Fruit fly (Drosophila melanogaster) whole organism, embryonic: ENCODE results near the gene CG42404.

Source experiments
- B-H1 ChIP-seq: fragments of 200-800 bp; sonication (Bioruptor generic); IDR thresholded peaks from 3 replicates; pipeline ENCODE4 v1.3.6; 2022; ENCODE audit warnings: missing biosample characterization, missing genetic modification characterization
- BEAF-32 ChIP-seq: fragments of 200-800 bp; sonication (Bioruptor generic); optimal IDR thresholded peaks from 3 replicates; lab custom pipeline; 2017; ENCODE audit warnings: missing biosample characterization, missing genetic modification characterization, mild to moderate bottlenecking, moderate library complexity, missing genetic modification reagents
- CG10267 ChIP-seq: fragments of 200-800 bp; sonication (Bioruptor generic); optimal IDR thresholded peaks from 2 replicates; lab custom pipeline; 2018; ENCODE audit warnings: missing biosample characterization, mild to moderate bottlenecking, missing genetic modification characterization, moderate library complexity
- CG10543 ChIP-seq: fragments of 200-800 bp; sonication (Bioruptor generic); optimal IDR thresholded peaks from 3 replicates; lab custom pipeline; 2017; ENCODE audit warnings: missing biosample characterization, mild to moderate bottlenecking, missing genetic modification characterization, moderate library complexity
- CG12659 ChIP-seq: fragments of 200-800 bp; sonication (Bioruptor generic); optimal IDR thresholded peaks from 3 replicates; lab custom pipeline; 2017; ENCODE audit warnings: mild to moderate bottlenecking, missing biosample characterization, missing genetic modification reagents, missing genetic modification characterization
- CG13287 ChIP-seq: fragments of 200-800 bp; sonication (Bioruptor generic); IDR thresholded peaks from 2 replicates; pipeline ENCODE4 v1.3.6; 2022; ENCODE audit warnings: missing biosample characterization, missing genetic modification characterization; ENCODE audit not compliant: partially characterized antibody
- CG13624 ChIP-seq: fragments of 200-800 bp; sonication (Bioruptor generic); optimal IDR thresholded peaks from 2 replicates; lab custom pipeline; 2016; ENCODE audit warnings: missing biosample characterization, missing genetic modification characterization
- CG15514 ChIP-seq: fragments of 200-800 bp; sonication (Bioruptor generic); optimal IDR thresholded peaks from 3 replicates; lab custom pipeline; 2017; ENCODE audit warnings: missing biosample characterization, missing genetic modification characterization, mild to moderate bottlenecking, moderate library complexity, missing genetic modification reagents
- CG17186 ChIP-seq: fragments of 200-800 bp; sonication (Bioruptor generic); optimal IDR thresholded peaks from 3 replicates; lab custom pipeline; 2017; ENCODE audit warnings: missing biosample characterization, missing genetic modification reagents, missing genetic modification characterization
- CG32772 ChIP-seq: fragments of 200-800 bp; sonication (Bioruptor generic); IDR thresholded peaks from 2 replicates; pipeline ENCODE4 v1.3.6; 2022; ENCODE audit warnings: missing biosample characterization, missing genetic modification characterization
- CG3281 ChIP-seq: fragments of 200-800 bp; sonication (Bioruptor generic); optimal IDR thresholded peaks from 3 replicates; lab custom pipeline; 2017; ENCODE audit warnings: missing biosample characterization, mild to moderate bottlenecking, missing genetic modification characterization
- CG42726 ChIP-seq: fragments of 200-800 bp; sonication (Bioruptor generic); IDR thresholded peaks from 2 replicates; pipeline ENCODE4 v1.3.6; 2022; ENCODE audit warnings: missing biosample characterization, missing genetic modification characterization; ENCODE audit not compliant: partially characterized antibody
- CG6791 ChIP-seq: fragments of 200-800 bp; sonication (Bioruptor generic); IDR thresholded peaks from 3 replicates; pipeline ENCODE4 v1.3.6; 2022; ENCODE audit warnings: missing biosample characterization, missing genetic modification characterization; ENCODE audit not compliant: partially characterized antibody
- CG7271 ChIP-seq: fragments of 200-800 bp; sonication (Bioruptor generic); optimal IDR thresholded peaks from 2 replicates; lab custom pipeline; 2018; ENCODE audit warnings: missing biosample characterization, mild to moderate bottlenecking, missing genetic modification characterization, moderate library complexity
- CG8388 ChIP-seq: fragments of 200-800 bp; sonication (Bioruptor generic); optimal IDR thresholded peaks from 2 replicates; lab custom pipeline; 2019; ENCODE audit warnings: missing biosample characterization, mild to moderate bottlenecking, missing genetic modification characterization, moderate library complexity
- CoRest ChIP-seq: fragments of 200-800 bp; sonication (Bioruptor generic); optimal IDR thresholded peaks from 3 replicates; lab custom pipeline; 2018; ENCODE audit warnings: missing biosample characterization, mild to moderate bottlenecking, missing genetic modification characterization, moderate library complexity
- Dad ChIP-seq: fragments of 200-800 bp; sonication (Bioruptor generic); optimal IDR thresholded peaks from 3 replicates; lab custom pipeline; 2016; ENCODE audit warnings: missing biosample characterization, missing genetic modification characterization
- Dref ChIP-seq: fragments of 200-800 bp; sonication (Bioruptor generic); IDR thresholded peaks from 2 replicates; pipeline ENCODE4 v1.3.6; 2022; ENCODE audit warnings: missing biosample characterization, missing genetic modification characterization
- E2f2 ChIP-seq: fragments of 200-800 bp; sonication (Bioruptor generic); IDR thresholded peaks from 2 replicates; pipeline ENCODE4 v1.3.6; 2022; ENCODE audit warnings: missing biosample characterization, missing genetic modification characterization
- H15 ChIP-seq: fragments of 200-800 bp; sonication (Bioruptor generic); IDR thresholded peaks from 3 replicates; pipeline ENCODE4 v1.3.6; 2022; ENCODE audit warnings: missing biosample characterization, missing genetic modification characterization
- HLH4C ChIP-seq: fragments of 200-800 bp; sonication (Bioruptor generic); IDR thresholded peaks from 3 replicates; pipeline ENCODE4 v1.3.6; 2022; ENCODE audit warnings: missing biosample characterization, missing genetic modification characterization; ENCODE audit not compliant: partially characterized antibody
- Hmx ChIP-seq: fragments of 200-800 bp; sonication (Bioruptor generic); optimal IDR thresholded peaks from 2 replicates; lab custom pipeline; 2016; ENCODE audit warnings: missing biosample characterization, missing genetic modification characterization
- Lim3 ChIP-seq: fragments of 200-800 bp; sonication (Bioruptor generic); IDR thresholded peaks from 2 replicates; pipeline ENCODE4 v1.3.6; 2022; ENCODE audit warnings: missing biosample characterization, missing genetic modification characterization
- Med ChIP-seq: fragments of 200-800 bp; sonication (Bioruptor generic); peaks from one replicate; lab custom pipeline; 2016; ENCODE audit warnings: missing biosample characterization, missing genetic modification characterization, mild to moderate bottlenecking, inconsistent platforms, moderate library complexity
- NK7.1 ChIP-seq: fragments of 200-800 bp; sonication (Bioruptor generic); optimal IDR thresholded peaks from 3 replicates; lab custom pipeline; 2016; ENCODE audit warnings: missing biosample characterization, missing genetic modification characterization
- Optix ChIP-seq: fragments of 200-800 bp; sonication (Bioruptor generic); IDR thresholded peaks from 3 replicates; pipeline ENCODE4 v1.3.6; 2022; ENCODE audit warnings: missing biosample characterization, missing genetic modification characterization
- Pdp1 ChIP-seq, 2 experiments: fragments of 200-800 bp; sonication (Bioruptor generic); optimal IDR thresholded peaks; 3 replicates each; lab custom pipeline; 2016; ENCODE audit warnings: missing biosample characterization in 2 of 2, missing genetic modification characterization in 2 of 2, mild to moderate bottlenecking in 1 of 2, moderate library complexity in 1 of 2
- Scr ChIP-seq: fragments of 200-800 bp; sonication (Bioruptor generic); IDR thresholded peaks from 2 replicates; pipeline ENCODE4 v1.3.6; 2022; ENCODE audit warnings: missing biosample characterization, missing genetic modification characterization; ENCODE audit not compliant: partially characterized antibody
- Stat92E ChIP-seq, 3 experiments: fragments of >200 bp in 2 of 3; fragments of 200-800 bp in 1 of 3; sonication (Bioruptor generic) in 1 of 3; optimal IDR thresholded peaks; 2 replicates each; lab custom pipeline; 2017 to 2019; ENCODE audit warnings: missing biosample characterization in 3 of 3, missing genetic modification characterization in 3 of 3, mild to moderate bottlenecking in 1 of 3, moderate library complexity in 1 of 3
- amos ChIP-seq: fragments of 200-800 bp; sonication (Bioruptor generic); IDR thresholded peaks from 2 replicates; pipeline ENCODE4 v1.3.6; 2022; ENCODE audit warnings: missing biosample characterization, missing genetic modification characterization; ENCODE audit not compliant: partially characterized antibody
- ash1 ChIP-seq: fragments of 200-800 bp; sonication (Bioruptor generic); optimal IDR thresholded peaks from 2 replicates; lab custom pipeline; 2018; ENCODE audit warnings: missing biosample characterization, mild to moderate bottlenecking, missing genetic modification characterization
- br ChIP-seq: fragments of >200 bp; optimal IDR thresholded peaks from 2 replicates; lab custom pipeline; 2017
- chinmo ChIP-seq: fragments of 200-800 bp; sonication (Bioruptor generic); IDR thresholded peaks from 4 replicates; pipeline ENCODE4 v1.3.6; 2022; ENCODE audit warnings: missing biosample characterization, missing genetic modification characterization; ENCODE audit not compliant: partially characterized antibody
- crp ChIP-seq, 2 experiments: fragments of 200-800 bp; sonication (Bioruptor generic); optimal IDR thresholded peaks; 2 replicates in 1 of 2; 3 replicates in 1 of 2; lab custom pipeline; 2017; ENCODE audit warnings: missing biosample characterization in 2 of 2, missing genetic modification characterization in 2 of 2, mild to moderate bottlenecking in 1 of 2, moderate library complexity in 1 of 2
- cwo ChIP-seq: fragments of 200-800 bp; sonication (Bioruptor generic); optimal IDR thresholded peaks from 3 replicates; lab custom pipeline; 2017; ENCODE audit warnings: missing biosample characterization, missing genetic modification characterization, mild to moderate bottlenecking, moderate library complexity, missing genetic modification reagents
- fru ChIP-seq: fragments of >200 bp; optimal IDR thresholded peaks from 2 replicates; lab custom pipeline; 2017
- gcm ChIP-seq: fragments of 200-800 bp; sonication (Bioruptor generic); optimal IDR thresholded peaks from 2 replicates; lab custom pipeline; 2019; ENCODE audit warnings: missing biosample characterization, mild to moderate bottlenecking, missing genetic modification characterization, moderate library complexity
- gfzf ChIP-seq: fragments of 200-800 bp; sonication (Bioruptor generic); optimal IDR thresholded peaks from 2 replicates; lab custom pipeline; 2016; ENCODE audit warnings: missing biosample characterization, mild to moderate bottlenecking, missing genetic modification characterization, moderate library complexity
- hb ChIP-seq: fragments of 200-800 bp; sonication (Bioruptor generic); IDR thresholded peaks from 3 replicates; pipeline ENCODE4 v1.3.6; 2022; ENCODE audit warnings: missing biosample characterization, missing genetic modification characterization; ENCODE audit not compliant: partially characterized antibody
- nerfin-1 ChIP-seq: fragments of 200-800 bp; sonication (Bioruptor generic); optimal IDR thresholded peaks from 3 replicates; lab custom pipeline; 2019; ENCODE audit warnings: missing biosample characterization, mild to moderate bottlenecking, missing genetic modification characterization, moderate library complexity
- nerfin-2 ChIP-seq: fragments of 200-800 bp; sonication (Bioruptor generic); IDR thresholded peaks from 2 replicates; pipeline ENCODE4 v1.3.6; 2022; ENCODE audit warnings: missing biosample characterization, missing genetic modification characterization; ENCODE audit not compliant: partially characterized antibody
- peb ChIP-seq: fragments of 200-800 bp; sonication (Bioruptor generic); IDR thresholded peaks from 2 replicates; pipeline ENCODE4 v1.3.6; 2022; ENCODE audit warnings: missing biosample characterization, missing genetic modification characterization
- pum ChIP-seq: fragments of 200-800 bp; sonication (Bioruptor generic); optimal IDR thresholded peaks from 2 replicates; lab custom pipeline; 2016; ENCODE audit warnings: missing biosample characterization, missing genetic modification characterization
- pzg ChIP-seq: fragments of 200-800 bp; sonication (Bioruptor generic); optimal IDR thresholded peaks from 3 replicates; lab custom pipeline; 2018; ENCODE audit warnings: missing biosample characterization, mild to moderate bottlenecking, missing genetic modification characterization, moderate library complexity
- shn ChIP-seq: fragments of 200-800 bp; sonication (Bioruptor generic); optimal IDR thresholded peaks from 3 replicates; lab custom pipeline; 2016; ENCODE audit warnings: missing biosample characterization, missing genetic modification characterization
- sug ChIP-seq: fragments of 200-800 bp; optimal IDR thresholded peaks from 2 replicates; lab custom pipeline; 2019; ENCODE audit warnings: missing biosample characterization, mild to moderate bottlenecking, missing genetic modification characterization, moderate library complexity
- trem ChIP-seq: fragments of 200-800 bp; optimal IDR thresholded peaks from 3 replicates; lab custom pipeline; 2019; ENCODE audit warnings: missing biosample characterization, mild to moderate bottlenecking, missing genetic modification characterization, moderate library complexity

Gene CG42404

DNA sequence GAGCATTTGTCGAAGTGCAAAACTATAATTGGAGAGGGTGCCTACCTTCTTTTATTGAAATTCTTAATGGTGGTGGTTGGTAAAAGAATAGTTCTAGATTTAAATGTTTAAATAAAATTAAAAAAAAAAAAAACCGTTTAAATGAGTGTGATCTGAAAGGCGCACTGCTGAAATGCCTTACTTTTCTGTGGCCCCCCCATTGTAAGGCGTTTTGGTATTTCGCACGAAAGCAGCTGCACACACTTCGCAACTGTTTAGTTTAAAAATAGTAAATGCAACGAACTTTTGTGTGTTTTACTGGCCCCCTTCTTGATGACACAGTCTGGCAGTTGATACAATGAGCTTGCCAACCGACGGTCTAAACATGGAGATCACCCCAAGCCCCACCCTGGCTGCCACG is 18.5 kb downstream of the CG42404 start, which contains the start of the genes CG14864 and Zip88E (continued):
- TF ChIP-seq trem: peak; percentile 33
- TF ChIP-seq CG13287 (GFP tag; lab: Robert Waterston, UW): peak; percentile 49; the same call in 1 of the 2 replicates
- no peak for TF ChIP-seq nerfin-2 (GFP tag; lab: Robert Waterston, UW)
- no peak for TF ChIP-seq CG3281
- TF ChIP-seq chinmo (GFP tag; lab: Robert Waterston, UW): no peak
- no peak for TF ChIP-seq nerfin-1 (tag; lab: Kevin White, UChicago)
- TF ChIP-seq Stat92E (GFP tag; optimal IDR thresholded peaks at IDR 0.05; lab: Kevin White, UChicago): no peak
- TF ChIP-seq Dref (GFP tag; lab: Robert Waterston, UW): peak; percentile 39
- TF ChIP-seq hb (GFP tag; lab: Robert Waterston, UW): 0 out of 3 replicates have a peak, but pooled peaks have one; percentile 5
- peak; percentile 57 for TF ChIP-seq CG15514 (GFP tag; lab: Kevin White, UChicago)
- no peak for TF ChIP-seq Dad (GFP tag; lab: Kevin White, UChicago)
- TF ChIP-seq HLH4C: no peak
- no peak for TF ChIP-seq peb (GFP tag; lab: Robert Waterston, UW)
- TF ChIP-seq Pdp1 (GFP tag; optimal IDR thresholded peaks at IDR 0.05; lab: Kevin White, UChicago): peak in 1 of 2 experiments; percentile 15
- TF ChIP-seq pum (GFP tag; lab: Kevin White, UChicago): no peak
- peak; percentile 34 for TF ChIP-seq BEAF-32 (GFP tag; lab: Kevin White, UChicago)
- TF ChIP-seq CG17186 (GFP tag; lab: Kevin White, UChicago): peak; percentile 30
- peak; percentile 69 for TF ChIP-seq pzg (GFP tag; lab: Kevin White, UChicago)
- no peak for TF ChIP-seq fru
- 0 out of 2 replicates have a peak, but pooled peaks have one; percentile 23 for TF ChIP-seq CG42726 (GFP tag; lab: Robert Waterston, UW)
- TF ChIP-seq shn (GFP tag; lab: Kevin White, UChicago): no peak
- TF ChIP-seq CG8388 (GFP tag; lab: Kevin White, UChicago): no peak
- no peak for TF ChIP-seq cwo
- peak; percentile 87 for TF ChIP-seq gfzf (GFP tag; lab: Kevin White, UChicago)
- TF ChIP-seq CG6791: no peak
- TF ChIP-seq ash1 (GFP tag; lab: Kevin White, UChicago): no peak
- no peak for TF ChIP-seq NK7.1 (GFP tag; lab: Kevin White, UChicago)
- peak; percentile 17 for TF ChIP-seq CG10267
- TF ChIP-seq crp (GFP tag; optimal IDR thresholded peaks at IDR 0.05; lab: Kevin White, UChicago): peak in 1 of 2 experiments; percentile 8
- TF ChIP-seq CG13624 (GFP tag; lab: Kevin White, UChicago): no peak
- no peak for TF ChIP-seq B-H1 (GFP tag; lab: Robert Waterston, UW)
- no peak for TF ChIP-seq gcm (GFP tag; lab: Kevin White, UChicago)
- TF ChIP-seq br (lab: Kevin White, UChicago): no peak
- TF ChIP-seq Med (GFP tag; lab: Kevin White, UChicago): peak; percentile 15
- no peak for TF ChIP-seq Hmx
- peak; percentile 23; the same call in 1 of the 2 replicates for TF ChIP-seq amos (GFP tag; lab: Robert Waterston, UW)
- TF ChIP-seq Scr (GFP tag; lab: Robert Waterston, UW): 0 out of 2 replicates have a peak, but pooled peaks have one; percentile 17
- no peak for TF ChIP-seq Optix (GFP tag; lab: Robert Waterston, UW)
- TF ChIP-seq CG12659 (GFP tag; lab: Kevin White, UChicago): peak; percentile 17
- peak; percentile 9 for TF ChIP-seq CoRest (tag; lab: Kevin White, UChicago)
- peak; percentile 76 for TF ChIP-seq E2f2 (GFP tag; lab: Robert Waterston, UW)
- no peak for TF ChIP-seq CG7271 (tag; lab: Kevin White, UChicago)
- peak; percentile 17 for TF ChIP-seq sug
- TF ChIP-seq CG32772 (GFP tag; lab: Robert Waterston, UW): 0 out of 2 replicates have a peak, but pooled peaks have one; percentile 12
- TF ChIP-seq Lim3: no peak
- no peak for TF ChIP-seq H15 (GFP tag; lab: Robert Waterston, UW)
- TF ChIP-seq CG10543 (GFP tag; lab: Kevin White, UChicago): no peak
